Fruit fly (Drosophila melanogaster) Kc167 (cell line): ENCODE data around the gene Cdep.

ENCODE experiments used
- insv ChIP-seq: fragments of >200 bp; optimal IDR thresholded peaks from 3 replicates; lab custom pipeline; 2018; ENCODE audit warnings: missing external identifiers
- psq ChIP-seq: fragments of >200 bp; optimal IDR thresholded peaks from 2 replicates; lab custom pipeline; 2017; ENCODE audit warnings: missing external identifiers

DNA sequence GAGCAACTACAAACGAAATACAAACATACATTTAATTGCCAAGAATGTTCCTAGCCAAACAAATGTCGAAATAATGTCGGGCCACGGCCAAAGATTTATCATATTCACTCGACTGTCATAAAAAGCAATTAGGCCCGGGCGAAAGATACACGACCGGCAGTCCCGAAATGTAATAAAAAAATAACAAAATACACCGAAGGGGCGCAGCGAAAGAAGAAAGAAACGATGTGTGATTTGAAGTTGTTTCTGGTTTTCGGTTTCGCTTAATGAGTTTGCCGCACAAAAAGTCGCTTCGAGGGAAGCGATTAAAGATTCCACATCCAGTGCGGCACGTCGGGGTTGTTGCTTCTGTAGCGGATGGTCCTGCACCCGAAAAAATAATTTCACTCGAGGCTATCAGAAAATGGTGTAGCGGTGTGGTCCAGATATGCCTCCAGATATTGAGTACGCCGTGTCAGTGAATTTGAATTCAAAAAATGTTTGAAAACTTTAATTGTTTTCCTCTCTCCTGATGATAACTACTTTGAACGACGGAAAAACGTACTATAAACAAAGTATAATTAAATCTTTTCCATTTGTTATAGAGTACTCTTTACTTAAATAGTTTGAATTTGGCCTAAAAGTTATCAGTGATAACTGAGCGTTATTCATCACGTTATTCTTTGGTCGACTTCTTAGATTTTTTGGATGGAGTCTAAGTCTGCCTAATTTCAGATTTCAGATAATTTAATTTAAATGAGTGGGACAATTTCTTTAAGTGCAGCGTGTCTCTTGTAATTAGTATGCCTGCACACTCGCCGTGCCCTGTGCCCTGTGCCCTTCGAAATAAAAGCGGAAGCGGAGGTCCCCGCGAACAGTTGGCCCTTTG, 79.0 kb downstream of the Cdep start:
- TF ChIP-seq psq (lab: Kevin White, UChicago), result no peak
- no peak for TF ChIP-seq insv (lab: Kevin White, UChicago)
